Fruit fly (Drosophila melanogaster): ENCODE results near the gene spdi.
A peak's percentile ranks its signal among the peaks of the same experiment; 100 is the strongest.

spdi gene

dm6 chrX:617477-617795 lies 2.6 kb downstream of the spdi start (continued):
- no peak for TF ChIP-seq sc (optimal IDR thresholded peaks at IDR 0.05)
- no peak for TF ChIP-seq sc (GFP tag; optimal IDR thresholded peaks at IDR 0.05)
- no peak for TF ChIP-seq HLH3B (GFP tag; IDR thresholded peaks at IDR 0.05)
- TF ChIP-seq CG8388 (GFP tag; optimal IDR thresholded peaks at IDR 0.05): no peak
- no peak for TF ChIP-seq yki (optimal IDR thresholded peaks at IDR 0.05)
- no peak for TF ChIP-seq D (optimal IDR thresholded peaks at IDR 0.05)
- no peak for TF ChIP-seq D (GFP tag; optimal IDR thresholded peaks at IDR 0.05)
- TF ChIP-seq CG17359 (tag; optimal IDR thresholded peaks at IDR 0.05): no peak
- TF ChIP-seq Xrp1 (GFP tag; IDR thresholded peaks at IDR 0.05): no peak
- TF ChIP-seq Ets97D (GFP tag; optimal IDR thresholded peaks at IDR 0.05): peak; percentile 14
- no peak for TF ChIP-seq Drgx (GFP tag; IDR thresholded peaks at IDR 0.05)
- no peak for TF ChIP-seq chif (GFP tag; optimal IDR thresholded peaks at IDR 0.05)
- no peak for TF ChIP-seq gcm2 (GFP tag; optimal IDR thresholded peaks at IDR 0.05)
- peak; percentile 61 for TF ChIP-seq CG12769 (tag; optimal IDR thresholded peaks at IDR 0.05)
- TF ChIP-seq sna (GFP tag; IDR thresholded peaks at IDR 0.05; ENCODE audit: partially characterized antibody): peak; percentile 65
- peak; percentile 85 for TF ChIP-seq Dref (GFP tag; IDR thresholded peaks at IDR 0.05)
- TF ChIP-seq sug (tag; optimal IDR thresholded peaks at IDR 0.05): no peak
- TF ChIP-seq kah (GFP tag; optimal IDR thresholded peaks at IDR 0.05): peak; percentile 88
- TF ChIP-seq ap (GFP tag; IDR thresholded peaks at IDR 0.05): no peak
- peak; percentile 23 for TF ChIP-seq her (GFP tag; optimal IDR thresholded peaks at IDR 0.05)
- TF ChIP-seq CG10321 (GFP tag; IDR thresholded peaks at IDR 0.05): no peak
- no peak for TF ChIP-seq oc (tag; optimal IDR thresholded peaks at IDR 0.05)
- TF ChIP-seq NK7.1 (GFP tag; optimal IDR thresholded peaks at IDR 0.05): no peak
- no peak for TF ChIP-seq tio (GFP tag; optimal IDR thresholded peaks at IDR 0.05)
- TF ChIP-seq CG10209 (GFP tag; optimal IDR thresholded peaks at IDR 0.05): no peak
- no peak for TF ChIP-seq D19B (GFP tag; optimal IDR thresholded peaks at IDR 0.05)
- TF ChIP-seq bigmax (GFP tag; optimal IDR thresholded peaks at IDR 0.05): no peak
- TF ChIP-seq CTCF (GFP tag; optimal IDR thresholded peaks at IDR 0.05): peak; percentile 52
- no peak for TF ChIP-seq CG6683 (GFP tag; optimal IDR thresholded peaks at IDR 0.05)
- TF ChIP-seq CG11695 (GFP tag; IDR thresholded peaks at IDR 0.05): no peak
- TF ChIP-seq fd96Cb (tag; optimal IDR thresholded peaks at IDR 0.05): no peak
- TF ChIP-seq Dll (GFP tag; IDR thresholded peaks at IDR 0.05; ENCODE audit: partially characterized antibody): peak; percentile 76
- TF ChIP-seq CG3847 (GFP tag; IDR thresholded peaks at IDR 0.05): peak; percentile 34; the same call in 1 of the 2 replicates
- TF ChIP-seq CG2712 (tag; optimal IDR thresholded peaks at IDR 0.05): peak; percentile 5
- no peak for TF ChIP-seq CG1832 (GFP tag; optimal IDR thresholded peaks at IDR 0.05)
- TF ChIP-seq dmrt99B (tag; optimal IDR thresholded peaks at IDR 0.05): no peak
- no peak for TF ChIP-seq Camta (GFP tag; optimal IDR thresholded peaks at IDR 0.05)
- TF ChIP-seq lilli (GFP tag; optimal IDR thresholded peaks at IDR 0.05): peak; percentile 42
- TF ChIP-seq Poxn (GFP tag; IDR thresholded peaks at IDR 0.05): no peak
- TF ChIP-seq CG3838 (GFP tag; optimal IDR thresholded peaks at IDR 0.05): no peak
- peak; percentile 89 for TF ChIP-seq CG15514 (GFP tag; optimal IDR thresholded peaks at IDR 0.05)
- TF ChIP-seq CG34224 (GFP tag; IDR thresholded peaks at IDR 0.05; ENCODE audit: partially characterized antibody): peak; percentile 71
- no peak for TF ChIP-seq pb (GFP tag; optimal IDR thresholded peaks at IDR 0.05)
- no peak for TF ChIP-seq Hand (GFP tag; optimal IDR thresholded peaks at IDR 0.05)
- no peak for TF ChIP-seq ATbp (GFP tag; optimal IDR thresholded peaks at IDR 0.05)
- TF ChIP-seq BEAF-32 (GFP tag; optimal IDR thresholded peaks at IDR 0.05): peak; percentile 84
- peak; percentile 64; the same call in 1 of the 4 replicates for TF ChIP-seq chinmo (GFP tag; IDR thresholded peaks at IDR 0.05; ENCODE audit: partially characterized antibody)
- no peak for TF ChIP-seq ci (GFP tag; IDR thresholded peaks at IDR 0.05)
- TF ChIP-seq zfh2 (GFP tag; optimal IDR thresholded peaks at IDR 0.05): peak; percentile 35
- no peak for TF ChIP-seq CG1024 (GFP tag; IDR thresholded peaks at IDR 0.05)
- TF ChIP-seq Dp (GFP tag; optimal IDR thresholded peaks at IDR 0.05): peak; percentile 84
- no peak for TF ChIP-seq grau (tag; optimal IDR thresholded peaks at IDR 0.05)
- no peak for TF ChIP-seq CG6175 (GFP tag; IDR thresholded peaks at IDR 0.05)
